Worm (Caenorhabditis elegans): ENCODE results near the gene R11E3.1.

R11E3.1 gene

DNA sequence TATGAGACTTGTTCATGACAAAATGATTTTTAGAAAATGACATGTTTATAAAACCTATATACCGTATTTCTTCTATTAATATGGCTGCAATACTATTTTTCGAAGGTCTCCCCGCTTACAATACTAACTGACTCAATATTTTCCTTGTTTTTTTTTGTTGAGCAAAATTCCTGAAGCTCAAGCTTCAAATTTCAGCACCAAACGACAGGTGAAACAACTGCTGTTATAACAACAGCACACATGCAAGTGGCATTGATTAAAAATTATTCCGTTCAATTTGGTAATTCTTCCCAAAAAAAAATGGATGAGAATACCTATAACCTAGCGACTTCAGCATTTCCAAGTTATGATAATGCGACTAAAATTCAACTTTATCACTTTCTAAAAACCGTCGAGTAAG, 24.6 kb downstream of the R11E3.1 start, which contains the start of gene srw-94:
Gene srw-94 (plus strand): TSS at position 301 of the 400 bp plus-strand sequence.
- TF ChIP-seq nhr-25 (tag; optimal IDR thresholded peaks at IDR 0.05), result no peak
- no peak for TF ChIP-seq ceh-28 (tag; optimal IDR thresholded peaks at IDR 0.05)
- no peak for TF ChIP-seq ztf-4 (tag; optimal IDR thresholded peaks at IDR 0.05)
- no peak for TF ChIP-seq lsy-12 (tag; optimal IDR thresholded peaks at IDR 0.05)
- TF ChIP-seq aly-2 (tag; optimal IDR thresholded peaks at IDR 0.05), result no peak
- TF ChIP-seq elt-3 (tag; optimal IDR thresholded peaks at IDR 0.05), result no peak
- TF ChIP-seq snpc-4 (tag; optimal IDR thresholded peaks at IDR 0.05), result no peak
- no peak for TF ChIP-seq pha-4 (tag; optimal IDR thresholded peaks at IDR 0.05)
- no peak for TF ChIP-seq nhr-77 (tag; optimal IDR thresholded peaks at IDR 0.05)
- TF ChIP-seq hmg-11 (tag; optimal IDR thresholded peaks at IDR 0.05), result no peak
- TF ChIP-seq R02D3.7 (tag; optimal IDR thresholded peaks at IDR 0.05), result no peak
- TF ChIP-seq eor-1 (tag; optimal IDR thresholded peaks at IDR 0.05), result no peak
- no peak for TF ChIP-seq nhr-12 (tag; optimal IDR thresholded peaks at IDR 0.05)
- no peak for TF ChIP-seq tbx-2 (tag; optimal IDR thresholded peaks at IDR 0.05)
- no peak for TF ChIP-seq ztf-11 (tag; optimal IDR thresholded peaks at IDR 0.05)
- TF ChIP-seq egl-27 (tag; optimal IDR thresholded peaks at IDR 0.05), result no peak
- TF ChIP-seq daf-12 (tag; optimal IDR thresholded peaks at IDR 0.05), result no peak
- TF ChIP-seq unc-62 (GFP tag; optimal IDR thresholded peaks at IDR 0.05), result no peak
- no peak for TF ChIP-seq elt-2 (tag; optimal IDR thresholded peaks at IDR 0.05)
- TF ChIP-seq fkh-10 (GFP tag; optimal IDR thresholded peaks at IDR 0.05), result no peak

DNA sequence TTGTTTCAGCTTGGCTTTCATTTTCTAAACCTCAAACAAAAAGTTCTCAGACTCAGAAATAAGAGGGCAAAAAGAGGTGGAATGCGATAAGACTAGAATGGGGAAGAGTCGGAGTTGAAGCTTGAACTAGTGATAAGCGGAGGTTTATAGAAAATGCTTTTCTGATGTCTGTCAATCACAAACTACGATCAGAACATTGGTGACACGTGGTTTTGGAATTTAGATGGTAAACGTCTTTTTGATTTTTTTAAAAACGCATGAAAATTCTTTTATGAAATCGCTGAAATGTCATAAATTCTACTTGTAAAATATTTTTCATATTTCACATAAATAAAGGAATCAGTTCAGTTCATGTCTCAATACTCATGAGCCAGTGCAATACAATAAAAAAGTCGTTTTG, 31.5 kb downstream of the R11E3.1 start, which contains the start of gene H06H21.8:
Gene H06H21.8 (minus strand): TSS at position 78 of the 400 bp plus-strand sequence.
- no peak for TF ChIP-seq egl-5 (tag; optimal IDR thresholded peaks at IDR 0.05)
- no peak for TF ChIP-seq fos-1 (tag; optimal IDR thresholded peaks at IDR 0.05)
- no peak for TF ChIP-seq ama-1 (optimal IDR thresholded peaks at IDR 0.05)
- no peak for TF ChIP-seq lsy-12 (tag; optimal IDR thresholded peaks at IDR 0.05)
- peak; percentile 69 for TF ChIP-seq pqm-1 (tag; optimal IDR thresholded peaks at IDR 0.05)
- TF ChIP-seq nhr-23 (tag; optimal IDR thresholded peaks at IDR 0.05), result no peak
- no peak for TF ChIP-seq hmg-11 (tag; optimal IDR thresholded peaks at IDR 0.05)
- TF ChIP-seq ceh-9 (tag; optimal IDR thresholded peaks at IDR 0.05), result no peak
- peak; percentile 80 for TF ChIP-seq elt-2 (tag; optimal IDR thresholded peaks at IDR 0.05)
- no peak for TF ChIP-seq nhr-77 (tag; optimal IDR thresholded peaks at IDR 0.05)
- TF ChIP-seq R02D3.7 (tag; optimal IDR thresholded peaks at IDR 0.05), result no peak
- TF ChIP-seq sea-2 (GFP tag; optimal IDR thresholded peaks at IDR 0.05), result no peak
- TF ChIP-seq nhr-43 (tag; optimal IDR thresholded peaks at IDR 0.05; ENCODE audit: poor library complexity, severe bottlenecking), result no peak

DNA sequence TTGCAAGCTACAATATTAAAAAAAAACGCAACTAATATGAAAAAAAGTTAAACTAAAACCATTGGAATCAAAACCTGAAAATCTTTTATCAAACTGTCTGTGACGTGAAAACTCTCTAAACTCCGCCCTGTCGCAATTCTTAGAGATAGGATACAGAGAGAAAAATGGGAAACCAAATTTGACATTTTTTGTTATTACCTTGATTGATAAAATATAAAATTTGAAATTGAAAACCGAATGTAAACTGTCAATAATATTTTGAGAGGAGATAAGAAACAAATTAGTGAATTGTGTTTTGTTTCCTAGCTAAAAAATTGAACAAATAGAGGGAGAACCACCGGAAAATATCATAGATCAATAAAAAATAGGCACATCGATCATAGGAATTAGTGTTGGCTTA, 32.3 kb downstream of the R11E3.1 start:
- TF ChIP-seq daf-12 (tag; optimal IDR thresholded peaks at IDR 0.05) (no peak), elt-2 (tag; optimal IDR thresholded peaks at IDR 0.05) (peak; percentile 69), pqm-1 (tag; optimal IDR thresholded peaks at IDR 0.05) (peak; percentile 37)

DNA sequence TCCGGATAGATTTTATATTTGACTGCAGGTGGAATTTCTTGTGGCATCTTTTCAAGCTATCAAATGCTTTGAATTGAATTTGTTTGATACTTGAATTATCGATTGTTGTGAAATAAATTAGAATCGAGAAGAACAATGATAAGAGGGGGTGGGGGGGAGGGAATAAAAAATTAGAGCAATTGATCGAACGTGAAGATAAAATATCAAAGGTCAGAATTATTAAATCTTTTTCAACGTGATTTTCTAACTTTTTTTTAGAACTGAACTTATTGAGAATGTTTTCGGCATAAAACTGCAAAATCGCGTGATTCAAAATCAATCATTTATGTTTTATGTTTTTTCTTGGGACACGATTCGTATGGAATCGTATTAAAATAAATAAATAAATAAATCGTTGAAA, 37.7 kb downstream of the R11E3.1 start, which contains the start of gene mpz-4:
Gene mpz-4 (minus strand): TSS at position 101 of the 400 bp plus-strand sequence.
- TF ChIP-seq pqm-1 (tag; optimal IDR thresholded peaks at IDR 0.05) (no peak), lsy-12 (tag; optimal IDR thresholded peaks at IDR 0.05) (no peak), egl-27 (tag; optimal IDR thresholded peaks at IDR 0.05) (no peak), fkh-10 (GFP tag; optimal IDR thresholded peaks at IDR 0.05) (no peak), nhr-67 (tag; optimal IDR thresholded peaks at IDR 0.05) (no peak), ztf-11 (tag; optimal IDR thresholded peaks at IDR 0.05) (no peak), egl-5 (tag; optimal IDR thresholded peaks at IDR 0.05) (no peak)

DNA sequence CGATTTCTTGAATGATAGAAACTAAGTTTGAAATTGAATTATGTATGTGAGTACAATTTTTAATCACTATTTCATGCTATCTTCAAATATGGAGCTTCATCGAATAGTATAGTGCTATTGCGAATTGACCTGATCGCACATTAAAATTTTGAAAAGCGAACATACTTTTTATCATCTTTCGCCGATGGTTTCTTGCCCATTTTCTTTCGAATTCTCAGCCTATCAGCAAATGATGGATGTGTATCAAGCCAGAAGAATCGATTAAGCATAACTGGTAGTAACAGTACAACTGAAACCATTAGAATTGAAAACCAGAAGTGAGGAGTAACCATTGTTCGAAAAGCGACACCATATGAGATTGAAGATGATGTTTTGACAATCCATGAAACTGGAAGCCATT, 40.1 kb downstream of the R11E3.1 start:
- no peak for TF ChIP-seq nfya-1 (tag; optimal IDR thresholded peaks at IDR 0.05; ENCODE audit: insufficient read depth)
- TF ChIP-seq fos-1 (tag; optimal IDR thresholded peaks at IDR 0.05), result no peak
- TF ChIP-seq nhr-23 (tag; optimal IDR thresholded peaks at IDR 0.05), result no peak

Measured in whole organism, L3 larva.